Worm (Caenorhabditis elegans) whole organism, L1 larva: ENCODE measurements around the gene pkc-3.

ENCODE experiments used
- C16A3.4 ChIP-seq: fragments of 150-350 bp; optimal IDR thresholded peaks from 2 replicates; lab custom pipeline; 2014; ENCODE audit warnings: missing biosample characterization, missing genetic modification characterization
- C34B4.2 ChIP-seq: sonication (generic microtip); optimal IDR thresholded peaks from 2 replicates; lab custom pipeline; 2017; ENCODE audit warnings: mild to moderate bottlenecking, missing genetic modification characterization, missing compliant biosample characterization
- F16B12.6 ChIP-seq: fragments of 150-350 bp; optimal IDR thresholded peaks from 2 replicates; lab custom pipeline; 2014; ENCODE audit warnings: missing biosample characterization, missing genetic modification characterization
- aha-1 ChIP-seq: fragments of 150-350 bp; optimal IDR thresholded peaks from 2 replicates; lab custom pipeline; 2014; ENCODE audit warnings: missing biosample characterization, missing genetic modification characterization
- aly-2 ChIP-seq: fragments of 150-350 bp; optimal IDR thresholded peaks from 2 replicates; lab custom pipeline; 2014; ENCODE audit warnings: missing biosample characterization, missing genetic modification characterization
- ama-1 ChIP-seq: fragments of 150-350 bp; optimal IDR thresholded peaks from 2 replicates; lab custom pipeline; 2014
- ceh-8 ChIP-seq: fragments of 200-800 bp; sonication (Bioruptor generic); optimal IDR thresholded peaks from 2 replicates; lab custom pipeline; 2018; ENCODE audit warnings: mild to moderate bottlenecking, missing genetic modification characterization, moderate library complexity, missing compliant biosample characterization
- ceh-82 ChIP-seq, 3 experiments: fragments of 150-350 bp in 1 of 3; sonication (generic microtip) in 2 of 3; optimal IDR thresholded peaks; 2 replicates each; lab custom pipeline; 2014 to 2017; ENCODE audit warnings: missing biosample characterization in 3 of 3, missing genetic modification characterization in 3 of 3
- ceh-88 ChIP-seq: fragments of 200-800 bp; sonication (Bioruptor generic); IDR thresholded peaks from 2 replicates; pipeline ENCODE4 v1.3.6; 2022; ENCODE audit warnings: missing genetic modification characterization, missing compliant biosample characterization
- ceh-90 ChIP-seq: sonication (generic microtip); optimal IDR thresholded peaks from 2 replicates; lab custom pipeline; 2016; ENCODE audit warnings: missing genetic modification characterization, missing compliant biosample characterization
- ces-1 ChIP-seq: fragments of 150-350 bp; optimal IDR thresholded peaks from 2 replicates; lab custom pipeline; 2014; ENCODE audit warnings: missing biosample characterization, missing genetic modification reagents, missing genetic modification characterization
- dsc-1 ChIP-seq: sonication (generic microtip); optimal IDR thresholded peaks from 2 replicates; lab custom pipeline; 2016; ENCODE audit warnings: mild to moderate bottlenecking, missing genetic modification characterization, missing compliant biosample characterization
- efl-1 ChIP-seq, 4 experiments: fragments of 150-350 bp; optimal IDR thresholded peaks in 3 of 4; peaks in 1 of 4; 1 replicate in 1 of 4; 2 replicates in 3 of 4; lab custom pipeline; 2014; ENCODE audit warnings: missing biosample characterization in 2 of 4, missing genetic modification characterization in 2 of 4, missing genetic modification reagents in 2 of 4
- efl-3 ChIP-seq: fragments of 200-800 bp; sonication (Bioruptor generic); optimal IDR thresholded peaks from 2 replicates; lab custom pipeline; 2018; ENCODE audit warnings: mild to moderate bottlenecking, missing genetic modification characterization, missing compliant biosample characterization
- egl-27 ChIP-seq, 2 experiments: fragments of 150-350 bp in 1 of 2; sonication (generic microtip); optimal IDR thresholded peaks; 3 replicates each; lab custom pipeline; 2017 to 2018; ENCODE audit warnings: missing biosample characterization in 2 of 2, missing genetic modification characterization in 2 of 2, missing genetic modification reagents in 2 of 2
- elt-2 ChIP-seq: sonication (generic microtip); optimal IDR thresholded peaks from 2 replicates; lab custom pipeline; 2016; ENCODE audit warnings: missing genetic modification characterization, mild to moderate bottlenecking, inconsistent platforms, missing compliant biosample characterization, missing genetic modification reagents
- ets-5 ChIP-seq: fragments of 200-800 bp; sonication (Bioruptor generic); IDR thresholded peaks from 2 replicates; pipeline ENCODE4 v1.3.6; 2022; ENCODE audit warnings: missing genetic modification characterization, missing compliant biosample characterization
- fkh-8 ChIP-seq: sonication (generic microtip); optimal IDR thresholded peaks from 2 replicates; lab custom pipeline; 2016; ENCODE audit warnings: mild to moderate bottlenecking, missing genetic modification characterization, missing compliant biosample characterization
- fos-1 ChIP-seq: fragments of 150-350 bp; optimal IDR thresholded peaks from 2 replicates; lab custom pipeline; 2014; ENCODE audit warnings: missing biosample characterization, missing genetic modification characterization
- grh-1 ChIP-seq: fragments of 200-800 bp; sonication (Bioruptor generic); IDR thresholded peaks from 2 replicates; pipeline ENCODE4 v1.3.6; 2022; ENCODE audit warnings: missing genetic modification reagents, missing genetic modification characterization, missing compliant biosample characterization
- hlh-17 ChIP-seq: fragments of 200-800 bp; sonication (Bioruptor generic); optimal IDR thresholded peaks from 2 replicates; lab custom pipeline; 2018; ENCODE audit warnings: missing genetic modification characterization, mild to moderate bottlenecking, missing compliant biosample characterization, moderate library complexity, borderline replicate concordance
- hlh-4 ChIP-seq: sonication (generic microtip); optimal IDR thresholded peaks from 2 replicates; lab custom pipeline; 2016; ENCODE audit warnings: mild to moderate bottlenecking, missing genetic modification characterization, missing compliant biosample characterization
- hpl-2 ChIP-seq: fragments of 150-350 bp; optimal IDR thresholded peaks from 2 replicates; lab custom pipeline; 2014; ENCODE audit warnings: missing biosample characterization, missing genetic modification reagents, missing genetic modification characterization
- irx-1 ChIP-seq: sonication (generic microtip); optimal IDR thresholded peaks from 2 replicates; lab custom pipeline; 2016; ENCODE audit warnings: missing genetic modification characterization, missing compliant biosample characterization
- jun-1 ChIP-seq: fragments of 150-350 bp; optimal IDR thresholded peaks from 2 replicates; lab custom pipeline; 2014; ENCODE audit warnings: missing biosample characterization, missing genetic modification reagents, missing genetic modification characterization
- lin-13 ChIP-seq: fragments of 150-350 bp; optimal IDR thresholded peaks from 2 replicates; lab custom pipeline; 2014; ENCODE audit warnings: missing biosample characterization, missing genetic modification reagents, missing genetic modification characterization
- lin-14 ChIP-seq: fragments of 200-800 bp; sonication (Bioruptor generic); optimal IDR thresholded peaks from 2 replicates; lab custom pipeline; 2018; ENCODE audit warnings: mild to moderate bottlenecking, missing genetic modification characterization, moderate library complexity, missing compliant biosample characterization
- lin-15B ChIP-seq: fragments of 150-350 bp; sonication (generic microtip); optimal IDR thresholded peaks from 3 replicates; lab custom pipeline; 2014; ENCODE audit warnings: missing biosample characterization, missing genetic modification characterization
- lin-35 ChIP-seq, 2 experiments: fragments of 150-350 bp; optimal IDR thresholded peaks; 2 replicates each; lab custom pipeline; 2014; ENCODE audit warnings: missing biosample characterization in 2 of 2, missing genetic modification characterization in 2 of 2, missing genetic modification reagents in 2 of 2
- lir-3 ChIP-seq: sonication (generic microtip); optimal IDR thresholded peaks from 2 replicates; lab custom pipeline; 2016; ENCODE audit warnings: mild to moderate bottlenecking, missing genetic modification characterization, moderate library complexity, missing compliant biosample characterization; ENCODE audit not compliant: poor library complexity
- lsy-2 ChIP-seq, 2 experiments: fragments of 150-350 bp; optimal IDR thresholded peaks; 2 replicates each; lab custom pipeline; 2014; ENCODE audit warnings: missing biosample characterization in 2 of 2, missing genetic modification characterization in 2 of 2
- mab-9 ChIP-seq: fragments of 200-800 bp; sonication (Bioruptor generic); IDR thresholded peaks from 2 replicates; pipeline ENCODE4 v1.3.6; 2022; ENCODE audit warnings: missing genetic modification reagents, missing genetic modification characterization, missing compliant biosample characterization
- mdl-1 ChIP-seq, 2 experiments: fragments of 150-350 bp; optimal IDR thresholded peaks; 2 replicates each; lab custom pipeline; 2014 to 2017; ENCODE audit warnings: missing biosample characterization in 2 of 2, missing genetic modification characterization in 2 of 2, inconsistent platforms in 1 of 2
- nhr-12 ChIP-seq: sonication (generic microtip); optimal IDR thresholded peaks from 2 replicates; lab custom pipeline; 2017; ENCODE audit warnings: missing biosample characterization, missing genetic modification characterization
- nhr-19 ChIP-seq: fragments of 200-800 bp; sonication (Bioruptor generic); conservative IDR thresholded peaks from 2 replicates; pipeline ENCODE4 v1.3.6; 2022; ENCODE audit warnings: missing genetic modification characterization, missing compliant biosample characterization
- nhr-237 ChIP-seq: fragments of 150-350 bp; optimal IDR thresholded peaks from 2 replicates; lab custom pipeline; 2014; ENCODE audit warnings: missing biosample characterization, missing genetic modification characterization
- nhr-71 ChIP-seq: sonication (generic microtip); optimal IDR thresholded peaks from 2 replicates; lab custom pipeline; 2016; ENCODE audit warnings: mild to moderate bottlenecking, missing genetic modification characterization, moderate library complexity, missing compliant biosample characterization
- nhr-77 ChIP-seq: fragments of 150-350 bp; optimal IDR thresholded peaks from 2 replicates; lab custom pipeline; 2014; ENCODE audit warnings: missing biosample characterization, missing genetic modification characterization
- nhr-85 ChIP-seq: sonication (generic microtip); peaks from one replicate; lab custom pipeline; 2016; ENCODE audit warnings: missing genetic modification characterization, inconsistent platforms, missing compliant biosample characterization
- nhr-90 ChIP-seq: sonication (generic microtip); optimal IDR thresholded peaks from 2 replicates; lab custom pipeline; 2016; ENCODE audit warnings: mild to moderate bottlenecking, missing genetic modification characterization, missing compliant biosample characterization; ENCODE audit not compliant: poor library complexity
- rnt-1 ChIP-seq: sonication (generic microtip); optimal IDR thresholded peaks from 2 replicates; lab custom pipeline; 2016; ENCODE audit warnings: mild to moderate bottlenecking, missing genetic modification characterization, moderate library complexity, missing compliant biosample characterization
- skn-1 ChIP-seq: fragments of 150-350 bp; optimal IDR thresholded peaks from 2 replicates; lab custom pipeline; 2014; ENCODE audit warnings: missing biosample characterization, missing genetic modification characterization
- snpc-4 ChIP-seq: fragments of 150-350 bp; optimal IDR thresholded peaks from 2 replicates; lab custom pipeline; 2014; ENCODE audit warnings: missing biosample characterization, missing genetic modification characterization
- sox-4 ChIP-seq: sonication (generic microtip); optimal IDR thresholded peaks from 2 replicates; lab custom pipeline; 2016; ENCODE audit warnings: missing genetic modification characterization, missing compliant biosample characterization
- sup-37 ChIP-seq: fragments of 200-800 bp; sonication (Bioruptor generic); optimal IDR thresholded peaks from 2 replicates; lab custom pipeline; 2018; ENCODE audit warnings: mild to moderate bottlenecking, missing genetic modification characterization, missing compliant biosample characterization
- swsn-7 ChIP-seq: sonication (generic microtip); optimal IDR thresholded peaks from 2 replicates; lab custom pipeline; 2016; ENCODE audit warnings: missing genetic modification characterization, missing compliant biosample characterization
- tlp-1 ChIP-seq: fragments of 150-350 bp; optimal IDR thresholded peaks from 2 replicates; lab custom pipeline; 2014; ENCODE audit warnings: missing biosample characterization, missing genetic modification characterization
- unc-62 ChIP-seq: fragments of 150-350 bp; optimal IDR thresholded peaks from 2 replicates; lab custom pipeline; 2014; ENCODE audit warnings: missing biosample characterization, missing genetic modification reagents, missing genetic modification characterization
- vab-15 ChIP-seq: sonication (generic microtip); optimal IDR thresholded peaks from 2 replicates; lab custom pipeline; 2017; ENCODE audit warnings: missing genotype, mild to moderate bottlenecking, missing genetic modification characterization, missing compliant biosample characterization
- zag-1 ChIP-seq: fragments of 150-350 bp; optimal IDR thresholded peaks from 2 replicates; lab custom pipeline; 2014; ENCODE audit warnings: missing biosample characterization, missing genetic modification characterization
- zip-4 ChIP-seq: fragments of 200-800 bp; sonication (Bioruptor generic); optimal IDR thresholded peaks from 2 replicates; lab custom pipeline; 2018; ENCODE audit warnings: mild to moderate bottlenecking, missing genetic modification characterization, moderate library complexity, missing compliant biosample characterization
- ztf-11 ChIP-seq, 2 experiments: sonication (generic microtip); optimal IDR thresholded peaks; 2 replicates each; lab custom pipeline; 2016 to 2017; ENCODE audit warnings: missing genetic modification characterization in 2 of 2, missing biosample characterization in 1 of 2, missing compliant biosample characterization in 1 of 2
- ztf-4 ChIP-seq: fragments of 150-350 bp; optimal IDR thresholded peaks from 2 replicates; lab custom pipeline; 2014; ENCODE audit warnings: missing biosample characterization, missing genetic modification characterization

Gene pkc-3

ce11 chrII:5379614-5380077 lies at the start of gene pkc-3:
TSS of gene pkc-3 (plus strand) at chrII:5380027.
- TF ChIP-seq C16A3.4 (tag; lab: Kevin White, UChicago) (peak; percentile 60), aly-2 (tag; lab: Kevin White, UChicago) (peak; percentile 11), vab-15 (tag; lab: Kevin White, UChicago) (no peak), efl-3 (no peak), ceh-8 (no peak), hlh-17 (no peak), grh-1 (peak; percentile 44), dsc-1 (tag; lab: Kevin White, UChicago) (no peak), ceh-90 (no peak), jun-1 (tag; lab: Kevin White, UChicago) (peak; percentile 20), ces-1 (GFP tag; lab: Kevin White, UChicago) (no peak), elt-2 (tag; lab: Kevin White, UChicago) (peak; percentile 68), skn-1 (tag; lab: Kevin White, UChicago) (peak; percentile 51), egl-27 (tag; optimal IDR thresholded peaks at IDR 0.05; lab: Kevin White, UChicago) (no peak), F16B12.6 (tag; lab: Kevin White, UChicago) (no peak), aha-1 (no peak), sox-4 (no peak), lsy-2 (tag; optimal IDR thresholded peaks at IDR 0.05; lab: Kevin White, UChicago) (peak; percentile 56 to 58), C34B4.2 (tag; lab: Kevin White, UChicago) (no peak), nhr-90 (tag; lab: Kevin White, UChicago) (peak; percentile 77), ceh-88 (GFP tag; lab: Robert Waterston, UW) (no peak), swsn-7 (peak; percentile 50), mdl-1 (tag; optimal IDR thresholded peaks at IDR 0.05; lab: Kevin White, UChicago) (peak in 1 of 2 experiments; percentile 36), hlh-4 (tag; lab: Kevin White, UChicago) (no peak), ama-1 (lab: Kevin White, UChicago) (peak; percentile 91), mab-9 (no peak), nhr-71 (tag; lab: Kevin White, UChicago) (peak; percentile 71), unc-62 (no peak), zag-1 (no peak), zip-4 (GFP tag; lab: Kevin White, UChicago) (peak; percentile 18), lin-35 (GFP tag; optimal IDR thresholded peaks at IDR 0.05; lab: Kevin White, UChicago) (peak; percentile 25 to 81), nhr-12 (tag; lab: Kevin White, UChicago) (no peak), nhr-77 (tag; lab: Kevin White, UChicago) (peak; percentile 79), irx-1 (tag; lab: Kevin White, UChicago) (peak; percentile 29), fos-1 (tag; lab: Kevin White, UChicago) (peak; percentile 10), hpl-2 (peak; percentile 67), nhr-237 (tag; lab: Kevin White, UChicago) (no peak), nhr-19 (peak; percentile 56), nhr-85 (tag; lab: Kevin White, UChicago) (peak; percentile 81), snpc-4 (tag; lab: Kevin White, UChicago) (no peak), rnt-1 (tag; lab: Kevin White, UChicago) (peak; percentile 16), fkh-8 (tag; lab: Kevin White, UChicago) (no peak), ets-5 (GFP tag; lab: Robert Waterston, UW) (no peak), efl-1 (optimal IDR thresholded peaks at IDR 0.05; lab: Kevin White, UChicago) (peak; percentile 53 to 54), efl-1 (GFP tag; optimal IDR thresholded peaks at IDR 0.05 in 1 of 2; lab: Kevin White, UChicago) (peak; percentile 21 to 95), lin-13 (GFP tag; lab: Kevin White, UChicago) (peak; percentile 40), ztf-11 (tag; optimal IDR thresholded peaks at IDR 0.05; lab: Kevin White, UChicago) (no peak), lin-14 (peak; percentile 83), lin-15B (tag; lab: Kevin White, UChicago) (peak; percentile 17), tlp-1 (tag; lab: Kevin White, UChicago) (no peak), sup-37 (GFP tag; lab: Kevin White, UChicago) (no peak), lir-3 (tag; lab: Kevin White, UChicago) (peak; percentile 12), ceh-82 (tag; optimal IDR thresholded peaks at IDR 0.05; lab: Kevin White, UChicago) (peak in 1 of 3 experiments; percentile 17), ztf-4 (peak; percentile 78)
